Fruit fly (Drosophila melanogaster): ENCODE data around the gene CG15465.

DNA sequence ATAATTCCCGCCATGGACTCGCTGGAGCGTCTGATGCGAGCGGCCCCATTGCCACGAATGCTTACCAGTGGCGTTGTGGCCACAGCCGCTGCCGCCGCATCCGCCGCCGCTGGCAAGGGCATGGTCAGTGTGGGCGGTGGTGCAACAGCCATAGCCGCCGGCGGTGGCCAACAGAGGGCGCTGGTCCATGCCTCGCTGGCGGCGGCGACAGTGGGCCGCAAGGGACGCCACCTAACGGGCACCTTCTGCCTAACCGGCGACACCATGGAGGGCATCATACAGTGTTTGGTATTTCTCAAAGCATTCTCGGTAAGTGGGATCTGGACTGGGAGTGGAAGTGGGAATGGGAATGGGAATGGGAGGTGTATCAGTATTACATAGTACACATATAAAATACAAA lies 101.6 kb downstream of the CG15465 start:
- no peak for TF ChIP-seq pan (optimal IDR thresholded peaks at IDR 0.05)
- no peak for TF ChIP-seq Mio (GFP tag; optimal IDR thresholded peaks at IDR 0.05)
- no peak for TF ChIP-seq h (GFP tag; optimal IDR thresholded peaks at IDR 0.05)
- TF ChIP-seq usp (GFP tag; optimal IDR thresholded peaks at IDR 0.05), result no peak
- TF ChIP-seq CG32264 (GFP tag; optimal IDR thresholded peaks at IDR 0.05), result no peak
- TF ChIP-seq CG9705 (GFP tag; optimal IDR thresholded peaks at IDR 0.05), result no peak
- no peak for TF ChIP-seq fru (GFP tag; optimal IDR thresholded peaks at IDR 0.05)
- no peak for TF ChIP-seq lola (GFP tag; optimal IDR thresholded peaks at IDR 0.05)
